Fruit fly (Drosophila melanogaster): ENCODE measurements around the gene CG31676.

Gene CG31676

DNA sequence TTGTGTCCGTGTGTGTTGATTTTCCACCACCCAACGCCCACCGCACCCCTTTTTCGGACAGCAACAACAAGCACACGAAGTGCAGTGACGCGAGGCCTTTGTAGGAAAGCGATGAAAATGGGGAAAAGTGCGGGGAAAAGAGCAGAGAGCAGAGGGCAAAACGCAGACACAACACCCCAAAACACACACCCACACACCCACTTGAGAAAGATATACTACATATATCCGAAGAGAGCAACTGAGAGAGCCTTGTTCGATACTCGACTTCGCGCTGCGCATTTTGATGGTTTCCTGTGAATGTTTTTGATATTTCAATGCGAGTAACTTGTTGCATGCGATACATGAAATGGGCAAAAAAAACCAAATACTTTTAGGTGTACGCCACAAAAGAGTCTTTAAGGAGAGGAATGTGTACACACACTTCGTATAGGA is 36.8 kb upstream of the CG31676 start (continued):
- no peak for TF ChIP-seq Hey (tag; optimal IDR thresholded peaks at IDR 0.05)
- no peak for TF ChIP-seq CG33557 (GFP tag; optimal IDR thresholded peaks at IDR 0.05)
- no peak for TF ChIP-seq Aef1 (GFP tag; IDR thresholded peaks at IDR 0.05)
- TF ChIP-seq CG2116 (GFP tag; optimal IDR thresholded peaks at IDR 0.05), result no peak
- no peak for TF ChIP-seq ara (GFP tag; IDR thresholded peaks at IDR 0.05)
- TF ChIP-seq CG7271 (tag; optimal IDR thresholded peaks at IDR 0.05), result no peak
- TF ChIP-seq D (optimal IDR thresholded peaks at IDR 0.05), result no peak
- TF ChIP-seq D (GFP tag; optimal IDR thresholded peaks at IDR 0.05), result no peak
- no peak for TF ChIP-seq CG3838 (GFP tag; optimal IDR thresholded peaks at IDR 0.05)
- TF ChIP-seq Med (GFP tag), result no peak
- TF ChIP-seq CG30020 (tag; optimal IDR thresholded peaks at IDR 0.05), result no peak
- no peak for TF ChIP-seq CG1529 (GFP tag; optimal IDR thresholded peaks at IDR 0.05)
- TF ChIP-seq CG3847 (GFP tag; IDR thresholded peaks at IDR 0.05), result no peak
- TF ChIP-seq CG6813 (GFP tag; optimal IDR thresholded peaks at IDR 0.05), result no peak
- TF ChIP-seq CG18011 (GFP tag; optimal IDR thresholded peaks at IDR 0.05), result no peak
- TF ChIP-seq fd3F (GFP tag; optimal IDR thresholded peaks at IDR 0.05), result no peak
- TF ChIP-seq Dip3 (GFP tag; optimal IDR thresholded peaks at IDR 0.05), result no peak
- TF ChIP-seq CG11456 (GFP tag; IDR thresholded peaks at IDR 0.05), result no peak
- TF ChIP-seq Hmr (GFP tag; optimal IDR thresholded peaks at IDR 0.05), result no peak
- no peak for TF ChIP-seq Hr78 (GFP tag; optimal IDR thresholded peaks at IDR 0.05)
- TF ChIP-seq CG12071 (GFP tag; optimal IDR thresholded peaks at IDR 0.05), result peak; percentile 18
- TF ChIP-seq CG34376 (GFP tag; optimal IDR thresholded peaks at IDR 0.05), result no peak
- TF ChIP-seq CG8089 (GFP tag; optimal IDR thresholded peaks at IDR 0.05), result no peak
- TF ChIP-seq lbe (GFP tag; optimal IDR thresholded peaks at IDR 0.05), result no peak
- no peak for TF ChIP-seq CG6254 (GFP tag; optimal IDR thresholded peaks at IDR 0.05)
- TF ChIP-seq wek (GFP tag; optimal IDR thresholded peaks at IDR 0.05), result no peak
- TF ChIP-seq luna (GFP tag; optimal IDR thresholded peaks at IDR 0.05), result no peak
- TF ChIP-seq CG4854 (GFP tag; optimal IDR thresholded peaks at IDR 0.05), result no peak
- no peak for TF ChIP-seq ab (GFP tag; optimal IDR thresholded peaks at IDR 0.05)
- no peak for TF ChIP-seq odd (GFP tag; optimal IDR thresholded peaks at IDR 0.05)
- no peak for TF ChIP-seq Lim3 (GFP tag; IDR thresholded peaks at IDR 0.05)
- no peak for TF ChIP-seq Eip74EF (GFP tag; optimal IDR thresholded peaks at IDR 0.05)
- TF ChIP-seq Fer3 (tag; optimal IDR thresholded peaks at IDR 0.05), result no peak
- no peak for TF ChIP-seq Oaz (GFP tag; IDR thresholded peaks at IDR 0.05)
- no peak for TF ChIP-seq lilli (GFP tag; optimal IDR thresholded peaks at IDR 0.05)
- no peak for TF ChIP-seq E2f1 (GFP tag; IDR thresholded peaks at IDR 0.05)
- no peak for TF ChIP-seq dpn (GFP tag; optimal IDR thresholded peaks at IDR 0.05)
- no peak for TF ChIP-seq CG15514 (GFP tag; optimal IDR thresholded peaks at IDR 0.05)
- no peak for TF ChIP-seq so (GFP tag; IDR thresholded peaks at IDR 0.05)
- no peak for TF ChIP-seq Sin3A (optimal IDR thresholded peaks at IDR 0.05)
- TF ChIP-seq Deaf1 (tag; optimal IDR thresholded peaks at IDR 0.05), result peak; percentile 31
- TF ChIP-seq CG14441 (GFP tag; IDR thresholded peaks at IDR 0.05), result no peak
- no peak for TF ChIP-seq zen2 (GFP tag; IDR thresholded peaks at IDR 0.05; ENCODE audit: partially characterized antibody)
- no peak for TF ChIP-seq Mes4 (GFP tag; optimal IDR thresholded peaks at IDR 0.05)
- no peak for TF ChIP-seq CG9215 (GFP tag; IDR thresholded peaks at IDR 0.05)
- TF ChIP-seq sima (GFP tag; optimal IDR thresholded peaks at IDR 0.05), result no peak
- TF ChIP-seq Elba2 (GFP tag; optimal IDR thresholded peaks at IDR 0.05), result no peak
- no peak for TF ChIP-seq CHES-1-like (GFP tag; optimal IDR thresholded peaks at IDR 0.05)
- no peak for TF ChIP-seq Ada2b (GFP tag; IDR thresholded peaks at IDR 0.05)
- no peak for TF ChIP-seq Ptx1 (GFP tag; IDR thresholded peaks at IDR 0.05)
- TF ChIP-seq CG4328 (GFP tag; optimal IDR thresholded peaks at IDR 0.05), result no peak
- no peak for TF ChIP-seq sisA (GFP tag; IDR thresholded peaks at IDR 0.05)

All from whole organism, embryonic.